Fruit fly (Drosophila melanogaster): ENCODE data around the gene RpS17.

Gene RpS17

DNA sequence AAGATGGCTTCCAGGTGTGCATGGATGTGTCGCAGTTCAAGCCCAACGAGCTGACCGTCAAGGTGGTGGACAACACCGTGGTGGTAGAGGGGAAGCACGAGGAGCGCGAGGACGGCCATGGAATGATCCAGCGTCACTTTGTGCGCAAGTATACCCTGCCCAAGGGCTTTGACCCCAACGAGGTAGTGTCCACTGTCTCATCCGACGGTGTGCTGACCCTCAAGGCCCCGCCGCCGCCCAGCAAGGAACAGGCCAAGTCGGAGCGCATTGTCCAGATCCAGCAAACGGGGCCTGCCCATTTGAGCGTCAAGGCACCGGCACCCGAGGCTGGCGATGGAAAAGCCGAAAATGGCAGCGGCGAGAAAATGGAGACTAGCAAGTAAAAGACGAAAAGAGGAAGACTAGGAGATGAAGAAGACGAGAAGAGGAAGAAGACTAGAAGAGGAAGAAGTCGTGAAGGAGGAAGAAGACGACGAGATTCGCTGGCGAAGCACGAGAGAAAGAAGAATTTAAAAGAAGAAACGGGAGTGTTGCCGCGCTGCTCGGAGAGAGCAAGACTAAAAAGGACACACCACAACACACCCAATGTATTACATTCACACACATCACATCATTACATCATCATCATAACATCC, 45.1 kb downstream of the RpS17 start:
- no peak for TF ChIP-seq CG17801 (GFP tag; optimal IDR thresholded peaks at IDR 0.05; ENCODE audit: partially characterized antibody)

- peak; percentile 99 for TF ChIP-seq CG17801 (GFP tag; optimal IDR thresholded peaks at IDR 0.05; ENCODE audit: partially characterized antibody)
These were observed 46.1 kb downstream of the RpS17 start, which contains the start of gene Hsp27 for dm6 chr3L:9383345-9384075. TSS of gene Hsp27 (plus strand) at chr3L:9384063.

dm6 chr3L:9381602-9382001, 48.0 kb downstream of the RpS17 start, which contains the start of gene Hsp23:
TSS of gene Hsp23 (plus strand) at chr3L:9381882.
- TF ChIP-seq CG17801 (GFP tag; optimal IDR thresholded peaks at IDR 0.05; ENCODE audit: partially characterized antibody): no peak

dm6 chr3L:9380344-9380849, 49.2 kb downstream of the RpS17 start:
- TF ChIP-seq CG17801 (GFP tag; optimal IDR thresholded peaks at IDR 0.05; ENCODE audit: partially characterized antibody): no peak

DNA sequence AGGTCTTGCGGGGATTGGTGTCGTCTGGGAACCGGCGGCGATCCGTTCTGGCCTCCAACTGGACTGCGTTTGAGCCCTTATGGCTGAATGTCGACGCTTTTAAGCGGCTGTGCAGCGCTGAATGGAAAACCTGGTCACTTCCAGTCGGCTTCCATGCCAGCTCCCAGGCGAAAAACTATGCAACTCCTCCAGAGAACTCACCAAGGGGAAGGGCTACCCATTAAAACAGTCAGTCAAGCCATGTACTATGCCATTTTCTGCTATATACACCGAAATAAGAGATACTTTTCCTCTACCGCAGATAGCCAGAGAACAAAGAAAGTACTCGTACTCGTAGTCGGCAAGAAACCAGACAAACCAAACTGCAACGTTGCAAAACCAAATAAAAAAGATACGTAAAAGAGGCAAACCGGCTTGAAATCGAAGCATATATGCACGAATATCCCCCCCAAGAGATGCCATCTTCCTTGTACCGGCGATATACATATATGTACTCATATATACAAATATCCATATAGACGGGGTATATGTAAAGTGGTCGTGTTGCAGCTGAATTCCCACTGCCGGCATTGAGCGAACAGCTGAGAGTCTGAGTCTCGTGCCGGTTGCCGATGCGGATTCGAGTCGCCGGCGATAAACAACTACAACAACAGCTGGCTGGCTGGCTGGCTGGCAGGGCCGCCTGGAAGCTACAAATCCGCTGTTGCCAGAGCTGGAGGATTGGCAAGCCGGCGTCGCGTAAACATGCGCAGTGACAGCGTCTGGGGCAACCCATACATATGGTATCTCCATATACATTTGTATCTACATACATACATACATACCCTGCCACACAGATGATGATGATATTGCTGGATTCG, 49.9 kb downstream of the RpS17 start, which contains the start of gene Hsp67Ba:
Gene Hsp67Ba, minus strand, starts transcription at position 51 of the 860 bp plus-strand sequence.
- TF ChIP-seq CG17801 (GFP tag; optimal IDR thresholded peaks at IDR 0.05; ENCODE audit: partially characterized antibody): no peak

All from ovary, adult (tissue).